Worm (Caenorhabditis elegans) whole organism, late embryonic: ENCODE results near the gene T28A11.13.

ENCODE experiments used
- C38D4.7 ChIP-seq: fragments of 200-800 bp; sonication (Bioruptor generic); optimal IDR thresholded peaks from 2 replicates; lab custom pipeline; 2018; ENCODE audit warnings: mild to moderate bottlenecking, missing genetic modification characterization, moderate library complexity, missing compliant biosample characterization
- F13H6.1 ChIP-seq: sonication (generic microtip); optimal IDR thresholded peaks from 2 replicates; lab custom pipeline; 2016; ENCODE audit warnings: missing genetic modification characterization, missing compliant biosample characterization
- T23F11.4 ChIP-seq: fragments of 200-800 bp; sonication (Bioruptor generic); optimal IDR thresholded peaks from 2 replicates; lab custom pipeline; 2018; ENCODE audit warnings: mild to moderate bottlenecking, missing genetic modification characterization, missing compliant biosample characterization
- ahr-1 ChIP-seq: sonication (generic microtip); optimal IDR thresholded peaks from 2 replicates; lab custom pipeline; 2016; ENCODE audit warnings: missing genetic modification characterization, missing compliant biosample characterization
- ceh-22 ChIP-seq: sonication (generic microtip); optimal IDR thresholded peaks from 2 replicates; lab custom pipeline; 2017; ENCODE audit warnings: missing biosample characterization, missing genetic modification characterization
- ceh-24 ChIP-seq: sonication (generic microtip); optimal IDR thresholded peaks from 2 replicates; lab custom pipeline; 2016; ENCODE audit warnings: mild to moderate bottlenecking, missing genetic modification characterization, missing compliant biosample characterization
- ceh-31 ChIP-seq: sonication (generic microtip); optimal IDR thresholded peaks from 2 replicates; lab custom pipeline; 2016; ENCODE audit warnings: missing genetic modification characterization, missing compliant biosample characterization
- ceh-45 ChIP-seq: fragments of 200-800 bp; sonication (Bioruptor generic); IDR thresholded peaks from 2 replicates; pipeline ENCODE4 v1.3.6; 2022; ENCODE audit warnings: missing genetic modification reagents, missing genetic modification characterization, missing compliant biosample characterization
- che-1 ChIP-seq: sonication (generic microtip); optimal IDR thresholded peaks from 2 replicates; lab custom pipeline; 2016; ENCODE audit warnings: mild to moderate bottlenecking, missing genetic modification characterization, missing compliant biosample characterization
- dve-1 ChIP-seq: sonication (generic microtip); optimal IDR thresholded peaks from 2 replicates; lab custom pipeline; 2017; ENCODE audit warnings: antibody characterized with exemption, mild to moderate bottlenecking, missing genetic modification characterization, missing compliant biosample characterization
- elt-2 ChIP-seq: sonication (generic microtip); optimal IDR thresholded peaks from 2 replicates; lab custom pipeline; 2016; ENCODE audit warnings: missing genetic modification reagents, missing genetic modification characterization, missing compliant biosample characterization
- eyg-1 ChIP-seq: sonication (generic microtip); optimal IDR thresholded peaks from 2 replicates; lab custom pipeline; 2016; ENCODE audit warnings: missing genotype, missing genetic modification characterization, missing compliant biosample characterization
- fkh-6 ChIP-seq: sonication (generic microtip); optimal IDR thresholded peaks from 2 replicates; lab custom pipeline; 2016; ENCODE audit warnings: missing genetic modification characterization, missing compliant biosample characterization
- gmeb-2 ChIP-seq: sonication (generic microtip); optimal IDR thresholded peaks from 2 replicates; lab custom pipeline; 2016; ENCODE audit warnings: missing genetic modification characterization, inconsistent platforms, missing compliant biosample characterization
- hlh-13 ChIP-seq: fragments of 200-800 bp; sonication (Bioruptor generic); optimal IDR thresholded peaks from 2 replicates; lab custom pipeline; 2018; ENCODE audit warnings: mild to moderate bottlenecking, missing genetic modification characterization, missing compliant biosample characterization
- hlh-30 ChIP-seq: sonication (generic microtip); optimal IDR thresholded peaks from 2 replicates; lab custom pipeline; 2017; ENCODE audit warnings: antibody characterized with exemption, missing genetic modification characterization, missing compliant biosample characterization; ENCODE audit not compliant: insufficient read depth
- lim-6 ChIP-seq: sonication (generic microtip); optimal IDR thresholded peaks from 2 replicates; lab custom pipeline; 2016; ENCODE audit warnings: missing genetic modification characterization, missing compliant biosample characterization
- madf-2 ChIP-seq: sonication (generic microtip); optimal IDR thresholded peaks from 2 replicates; lab custom pipeline; 2017; ENCODE audit warnings: missing genetic modification characterization, missing compliant biosample characterization
- nfya-1 ChIP-seq: sonication (generic microtip); optimal IDR thresholded peaks from 2 replicates; lab custom pipeline; 2017; ENCODE audit warnings: missing genetic modification characterization, mild to moderate bottlenecking, missing compliant biosample characterization, antibody characterized with exemption, moderate library complexity
- nhr-11 ChIP-seq: fragments of 150-350 bp; optimal IDR thresholded peaks from 2 replicates; lab custom pipeline; 2014; ENCODE audit warnings: missing biosample characterization, missing genetic modification characterization
- nhr-232 ChIP-seq: sonication (generic microtip); optimal IDR thresholded peaks from 2 replicates; lab custom pipeline; 2016; ENCODE audit warnings: missing genetic modification characterization, missing compliant biosample characterization
- npax-4 ChIP-seq: sonication (generic microtip); optimal IDR thresholded peaks from 2 replicates; lab custom pipeline; 2016; ENCODE audit warnings: missing genetic modification characterization, missing compliant biosample characterization
- odd-2 ChIP-seq: sonication (generic microtip); optimal IDR thresholded peaks from 2 replicates; lab custom pipeline; 2017; ENCODE audit warnings: antibody characterized with exemption, mild to moderate bottlenecking, missing genetic modification characterization, missing compliant biosample characterization
- pag-3 ChIP-seq: sonication (generic microtip); optimal IDR thresholded peaks from 2 replicates; lab custom pipeline; 2016; ENCODE audit warnings: missing compliant biosample characterization, missing genetic modification characterization, borderline replicate concordance
- pat-9 ChIP-seq: fragments of 200-800 bp; sonication (Bioruptor generic); optimal IDR thresholded peaks from 2 replicates; lab custom pipeline; 2018; ENCODE audit warnings: mild to moderate bottlenecking, missing genetic modification characterization, moderate library complexity, missing compliant biosample characterization
- pax-1 ChIP-seq: fragments of 150-350 bp; optimal IDR thresholded peaks from 2 replicates; lab custom pipeline; 2014; ENCODE audit warnings: missing biosample characterization, missing genetic modification characterization
- pha-2 ChIP-seq: sonication (generic microtip); optimal IDR thresholded peaks from 2 replicates; lab custom pipeline; 2017; ENCODE audit warnings: mild to moderate bottlenecking, missing genetic modification characterization, missing compliant biosample characterization
- pha-4 ChIP-seq: fragments of 150-350 bp; optimal IDR thresholded peaks from 2 replicates; lab custom pipeline; 2018; ENCODE audit warnings: missing biosample characterization, missing genetic modification reagents, missing genetic modification characterization
- rnt-1 ChIP-seq: sonication (generic microtip); optimal IDR thresholded peaks from 2 replicates; lab custom pipeline; 2016; ENCODE audit warnings: missing genetic modification characterization, missing compliant biosample characterization
- sox-2 ChIP-seq: fragments of 200-800 bp; sonication (Bioruptor generic); IDR thresholded peaks from 2 replicates; pipeline ENCODE4 v1.3.6; 2022; ENCODE audit warnings: missing genetic modification reagents, missing genetic modification characterization, missing compliant biosample characterization
- sox-4 ChIP-seq: sonication (generic microtip); optimal IDR thresholded peaks from 2 replicates; lab custom pipeline; 2017; ENCODE audit warnings: mild to moderate bottlenecking, missing genetic modification characterization, inconsistent platforms, missing compliant biosample characterization
- syd-9 ChIP-seq: sonication (generic microtip); optimal IDR thresholded peaks from 2 replicates; lab custom pipeline; 2016; ENCODE audit warnings: mild to moderate bottlenecking, missing genetic modification characterization, moderate library complexity, missing compliant biosample characterization
- tbx-7 ChIP-seq: sonication (generic microtip); optimal IDR thresholded peaks from 2 replicates; lab custom pipeline; 2016; ENCODE audit warnings: missing genotype, missing genetic modification characterization, missing compliant biosample characterization
- ttx-3 ChIP-seq: sonication (generic microtip); optimal IDR thresholded peaks from 2 replicates; lab custom pipeline; 2016; ENCODE audit warnings: missing genetic modification reagents, missing genetic modification characterization, missing compliant biosample characterization

Gene T28A11.13

ce11 chrV:3250153-3250552 lies at the start of gene T28A11.13:
T28A11.13 (minus strand) TSS chrV:3250253.
- TF ChIP-seq lim-6 (tag; lab: Kevin White, UChicago) (no peak), nhr-232 (tag; lab: Kevin White, UChicago) (no peak), tbx-7 (no peak), ceh-45 (GFP tag; lab: Robert Waterston, UW) (no peak), dve-1 (tag; lab: Kevin White, UChicago) (no peak), pat-9 (tag; lab: Kevin White, UChicago) (no peak), ahr-1 (tag; lab: Kevin White, UChicago) (no peak), npax-4 (tag; lab: Kevin White, UChicago) (no peak), pha-4 (tag; lab: Kevin White, UChicago) (no peak), syd-9 (no peak), pha-2 (tag; lab: Kevin White, UChicago) (no peak), ceh-22 (tag; lab: Kevin White, UChicago) (no peak), ceh-24 (tag; lab: Kevin White, UChicago) (no peak), T23F11.4 (GFP tag; lab: Kevin White, UChicago) (no peak), hlh-13 (GFP tag; lab: Kevin White, UChicago) (no peak), nhr-11 (no peak), eyg-1 (tag; lab: Kevin White, UChicago) (no peak), hlh-30 (tag; lab: Kevin White, UChicago) (no peak), sox-4 (tag; lab: Kevin White, UChicago) (no peak)
- TF ChIP-seq, all 69 proteins: peak for 0

ce11 chrV:3299437-3299836 lies 49.4 kb upstream of the T28A11.13 start:
- TF ChIP-seq elt-2 (tag; lab: Kevin White, UChicago) (no peak), nhr-232 (tag; lab: Kevin White, UChicago) (no peak), ahr-1 (tag; lab: Kevin White, UChicago) (no peak), gmeb-2 (tag; lab: Kevin White, UChicago) (no peak), pha-2 (tag; lab: Kevin White, UChicago) (no peak), syd-9 (no peak), pax-1 (tag; lab: Kevin White, UChicago) (no peak), pag-3 (tag; lab: Kevin White, UChicago) (no peak), ceh-31 (tag; lab: Kevin White, UChicago) (no peak), sox-2 (GFP tag; lab: Robert Waterston, UW) (no peak), ceh-24 (tag; lab: Kevin White, UChicago) (no peak), T23F11.4 (GFP tag; lab: Kevin White, UChicago) (no peak), che-1 (tag; lab: Kevin White, UChicago) (no peak), C38D4.7 (GFP tag; lab: Kevin White, UChicago) (no peak), rnt-1 (no peak)

ce11 chrV:3297764-3298163 lies 47.7 kb upstream of the T28A11.13 start, which contains the start of gene srx-122:
srx-122 (minus strand) TSS chrV:3297864.
- no peak for TF ChIP-seq pag-3 (tag; lab: Kevin White, UChicago)
- TF ChIP-seq, all 69 proteins: peak for 0

ce11 chrV:3295368-3295767 lies 45.3 kb upstream of the T28A11.13 start:
- TF ChIP-seq nfya-1 (tag; lab: Kevin White, UChicago): no peak
- TF ChIP-seq F13H6.1 (tag; lab: Kevin White, UChicago): no peak
- TF ChIP-seq rnt-1: no peak
- TF ChIP-seq syd-9: no peak
- TF ChIP-seq sox-4 (tag; lab: Kevin White, UChicago): no peak
- no peak for TF ChIP-seq tbx-7
- TF ChIP-seq ttx-3 (tag; lab: Kevin White, UChicago): no peak
- no peak for TF ChIP-seq madf-2 (tag; lab: Kevin White, UChicago)
- no peak for TF ChIP-seq lim-6 (tag; lab: Kevin White, UChicago)
- no peak for TF ChIP-seq pat-9 (tag; lab: Kevin White, UChicago)
- no peak for TF ChIP-seq pha-2 (tag; lab: Kevin White, UChicago)
- TF ChIP-seq npax-4 (tag; lab: Kevin White, UChicago): no peak
- no peak for TF ChIP-seq fkh-6 (tag; lab: Kevin White, UChicago)
- TF ChIP-seq odd-2 (tag; lab: Kevin White, UChicago): no peak
- no peak for TF ChIP-seq elt-2 (tag; lab: Kevin White, UChicago)
- no peak for TF ChIP-seq sox-2 (GFP tag; lab: Robert Waterston, UW)
- no peak for TF ChIP-seq pax-1 (tag; lab: Kevin White, UChicago)
- TF ChIP-seq T23F11.4 (GFP tag; lab: Kevin White, UChicago): no peak
